Worm (Caenorhabditis elegans) whole organism, mixed stage, embryonic: Measurements from ENCODE around the gene C26D10.7.

ENCODE experiments used
- ham-2 ChIP-seq: fragments of 200-800 bp; sonication (Bioruptor generic); optimal IDR thresholded peaks from 2 replicates; lab custom pipeline; 2018; ENCODE audit warnings: mild to moderate bottlenecking, missing genetic modification characterization, missing compliant biosample characterization
- nhr-12 ChIP-seq: fragments of 150-350 bp; optimal IDR thresholded peaks from 2 replicates; lab custom pipeline; 2014; ENCODE audit warnings: missing biosample characterization, missing genetic modification characterization
- snpc-4 ChIP-seq: fragments of 150-350 bp; optimal IDR thresholded peaks from 2 replicates; lab custom pipeline; 2014; ENCODE audit warnings: missing biosample characterization, missing genetic modification characterization
- sptf-1 ChIP-seq: sonication (generic microtip); optimal IDR thresholded peaks from 2 replicates; lab custom pipeline; 2017; ENCODE audit warnings: mild to moderate bottlenecking, missing genetic modification characterization, moderate library complexity, missing compliant biosample characterization

DNA sequence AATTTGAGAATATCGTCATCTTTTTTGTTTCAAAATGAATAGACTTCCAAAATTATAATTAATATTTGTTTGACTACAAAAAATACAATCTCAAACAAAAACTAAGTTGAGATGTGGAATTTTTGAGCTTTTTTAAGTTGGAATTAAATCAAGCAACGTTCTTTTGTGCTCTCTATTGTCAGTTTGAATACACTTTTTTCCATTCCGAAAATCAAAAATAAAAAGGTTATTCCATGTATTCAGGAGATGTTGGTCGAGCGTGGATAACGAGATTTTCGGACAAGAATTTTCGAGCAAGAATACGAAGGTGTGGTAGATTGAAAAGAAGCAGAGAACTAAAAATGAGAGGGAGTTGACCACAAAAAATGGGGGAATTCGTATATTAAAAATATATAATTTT lies 36.5 kb downstream of the C26D10.7 start:
- TF ChIP-seq ham-2 (GFP tag; lab: Kevin White, UChicago) (no peak), snpc-4 (tag; lab: Kevin White, UChicago) (no peak), nhr-12 (no peak), sptf-1 (tag; lab: Kevin White, UChicago) (no peak)
